Fruit fly (Drosophila melanogaster) S2 (cell line): Measurements from ENCODE around the gene Pglym87.

Experiments
- CG8478 ChIP-seq: fragments of >200 bp; optimal IDR thresholded peaks from 2 replicates; lab custom pipeline; 2018
- CTCF ChIP-seq, 2 experiments: fragments of >200 bp; optimal IDR thresholded peaks; 2 replicates each; lab custom pipeline; 2018

DNA sequence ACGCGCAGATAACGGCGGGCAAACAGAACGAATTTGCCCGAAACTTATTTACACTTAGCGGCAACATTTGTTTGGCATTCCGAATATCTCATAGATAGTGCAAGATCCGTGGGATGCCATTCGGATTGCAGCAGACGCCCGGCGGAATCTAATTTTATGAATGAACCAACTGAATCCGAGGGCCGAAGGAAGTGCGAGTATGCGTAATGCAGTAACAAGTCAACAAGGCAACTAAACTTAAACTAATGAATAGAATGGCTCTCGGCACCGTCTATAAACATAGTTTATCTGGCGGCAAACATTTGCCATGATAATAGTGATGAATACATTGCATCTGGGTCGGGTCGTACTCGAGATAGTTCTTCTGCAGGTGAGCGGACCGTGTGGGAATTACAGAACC is 17.7 kb upstream of the Pglym87 start:
- TF ChIP-seq CG8478 (no peak), CTCF (optimal IDR thresholded peaks at IDR 0.05; lab: Kevin White, UChicago) (no peak)
